Fruit fly (Drosophila melanogaster): ENCODE data around the gene CG3285.

Gene CG3285

DNA sequence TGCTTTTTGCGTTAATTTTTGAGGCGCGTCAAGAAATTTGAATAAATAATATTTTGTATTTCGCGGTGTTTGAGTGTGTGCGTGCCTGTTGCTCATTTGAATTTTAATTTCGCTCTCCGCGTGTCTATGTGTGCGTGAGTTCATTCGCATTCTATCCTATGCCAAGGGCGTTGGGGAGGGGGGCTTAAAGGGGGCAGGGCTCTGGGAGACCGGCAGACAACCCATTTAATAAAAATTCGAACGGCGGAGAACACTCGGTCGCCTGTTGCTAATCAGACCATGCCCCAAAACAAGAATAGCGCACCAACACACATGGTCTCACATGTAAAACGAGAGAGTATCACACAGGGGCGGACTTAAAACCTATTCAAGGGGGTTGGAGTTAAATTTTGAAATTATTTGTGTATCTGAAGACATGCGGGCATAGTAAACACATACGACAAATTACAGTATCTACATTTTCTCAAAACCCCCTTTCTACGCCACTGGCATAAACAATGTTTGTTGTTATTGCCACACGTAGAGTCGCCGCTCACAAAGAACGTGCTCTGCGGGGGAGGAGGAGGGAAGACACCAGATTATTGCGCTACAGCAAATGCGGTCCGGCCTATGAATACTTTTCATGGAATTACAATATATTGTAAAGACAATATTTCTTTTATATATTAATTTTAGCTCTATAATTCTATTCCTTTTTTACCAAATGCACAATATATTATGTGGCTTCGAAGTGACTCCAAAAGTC is 28.8 kb upstream of the CG3285 start (continued):
- TF ChIP-seq Nf-YB (GFP tag; optimal IDR thresholded peaks at IDR 0.05), result peak; percentile 91
- TF ChIP-seq Awh (GFP tag; IDR thresholded peaks at IDR 0.05), result peak; percentile 99
- TF ChIP-seq gcm (GFP tag; optimal IDR thresholded peaks at IDR 0.05), result peak; percentile 100
- peak; percentile 100 for TF ChIP-seq sob (GFP tag; IDR thresholded peaks at IDR 0.05)
- TF ChIP-seq CG17912 (GFP tag; optimal IDR thresholded peaks at IDR 0.05), result peak; percentile 99
- peak; percentile 99 for TF ChIP-seq CG4360 (GFP tag; IDR thresholded peaks at IDR 0.05)
- TF ChIP-seq CG1529 (GFP tag; optimal IDR thresholded peaks at IDR 0.05), result peak; percentile 100
- peak; percentile 99 for TF ChIP-seq CG2202 (tag; optimal IDR thresholded peaks at IDR 0.05)
- peak; percentile 100 for TF ChIP-seq Chrac-16 (GFP tag; optimal IDR thresholded peaks at IDR 0.05)
- peak; percentile 99 for TF ChIP-seq Blimp-1 (GFP tag; optimal IDR thresholded peaks at IDR 0.05)
- TF ChIP-seq Ssrp (tag; optimal IDR thresholded peaks at IDR 0.05), result peak; percentile 99
- TF ChIP-seq E2f2 (GFP tag; IDR thresholded peaks at IDR 0.05), result peak; percentile 89
- peak; percentile 99 for TF ChIP-seq CG4424 (GFP tag; optimal IDR thresholded peaks at IDR 0.05)
- TF ChIP-seq Doc2 (GFP tag; IDR thresholded peaks at IDR 0.05), result peak; percentile 97
- TF ChIP-seq CG7963 (GFP tag; IDR thresholded peaks at IDR 0.05; ENCODE audit: partially characterized antibody), result no peak
- TF ChIP-seq D (optimal IDR thresholded peaks at IDR 0.05), result no peak
- TF ChIP-seq D (GFP tag; optimal IDR thresholded peaks at IDR 0.05), result peak; percentile 100
- peak; percentile 100 for TF ChIP-seq HmgD (GFP tag; optimal IDR thresholded peaks at IDR 0.05)
- TF ChIP-seq bcd (GFP tag; optimal IDR thresholded peaks at IDR 0.05), result peak; percentile 100
- TF ChIP-seq jing (GFP tag; optimal IDR thresholded peaks at IDR 0.05), result peak; percentile 99
- peak; percentile 100 for TF ChIP-seq CG32532 (GFP tag; IDR thresholded peaks at IDR 0.05)
- TF ChIP-seq CG32767 (GFP tag; IDR thresholded peaks at IDR 0.05), result peak; percentile 99
- peak; percentile 99 for TF ChIP-seq CG6175 (GFP tag; IDR thresholded peaks at IDR 0.05)
- peak; percentile 100 for TF ChIP-seq CG11723 (GFP tag; optimal IDR thresholded peaks at IDR 0.05)
- TF ChIP-seq HmgZ (tag; optimal IDR thresholded peaks at IDR 0.05), result peak; percentile 100
- TF ChIP-seq unc-4 (GFP tag; IDR thresholded peaks at IDR 0.05; ENCODE audit: partially characterized antibody), result peak; percentile 34; the same call in 1 of the 2 replicates
- peak; percentile 100 for TF ChIP-seq chm (GFP tag; IDR thresholded peaks at IDR 0.05)
- peak; percentile 100 for TF ChIP-seq CG7839 (tag; optimal IDR thresholded peaks at IDR 0.05)
- TF ChIP-seq lbe (GFP tag; optimal IDR thresholded peaks at IDR 0.05), result peak; percentile 99
- peak; percentile 99 for TF ChIP-seq tup (GFP tag; optimal IDR thresholded peaks at IDR 0.05)
- TF ChIP-seq CG30431 (GFP tag; optimal IDR thresholded peaks at IDR 0.05), result peak; percentile 99
- peak; percentile 100 for TF ChIP-seq CG3847 (GFP tag; IDR thresholded peaks at IDR 0.05)
- peak; percentile 99 to 100 for TF ChIP-seq Hr51 (GFP tag; optimal IDR thresholded peaks at IDR 0.05)
- peak; percentile 91 to 99 for TF ChIP-seq eve (GFP tag; optimal IDR thresholded peaks at IDR 0.05)
- peak; percentile 99 for TF ChIP-seq abd-A (tag; optimal IDR thresholded peaks at IDR 0.05)
- TF ChIP-seq CG14710 (tag; optimal IDR thresholded peaks at IDR 0.05), result peak; percentile 98
- peak; percentile 100 for TF ChIP-seq ATbp (GFP tag; optimal IDR thresholded peaks at IDR 0.05)
- peak; percentile 100 for TF ChIP-seq Dek (tag; optimal IDR thresholded peaks at IDR 0.05)
- TF ChIP-seq Pdp1 (GFP tag; optimal IDR thresholded peaks at IDR 0.05), result peak; percentile 99 to 100
- TF ChIP-seq CG16813 (GFP tag; IDR thresholded peaks at IDR 0.05; ENCODE audit: partially characterized antibody), result no peak
- peak; percentile 95 for TF ChIP-seq CG8281 (tag; optimal IDR thresholded peaks at IDR 0.05)
- peak; percentile 100 for TF ChIP-seq CG13424 (tag; optimal IDR thresholded peaks at IDR 0.05)
- TF ChIP-seq Neu2 (GFP tag; optimal IDR thresholded peaks at IDR 0.05; ENCODE audit: borderline replicate concordance), result peak; percentile 98
- TF ChIP-seq CG15514 (GFP tag; optimal IDR thresholded peaks at IDR 0.05), result peak; percentile 96
- TF ChIP-seq CG2199 (GFP tag; IDR thresholded peaks at IDR 0.05), result peak; percentile 99
- peak; percentile 58 for TF ChIP-seq Dref (GFP tag; IDR thresholded peaks at IDR 0.05)
- TF ChIP-seq schlank (tag; optimal IDR thresholded peaks at IDR 0.05), result peak; percentile 100
- peak; percentile 99 for TF ChIP-seq CG12942 (GFP tag; optimal IDR thresholded peaks at IDR 0.05)

All from whole organism, embryonic.